Worm (Caenorhabditis elegans) whole organism, young adult: ENCODE data around the gene msra-1.

Experiments
- B0035.1 ChIP-seq: sonication (generic microtip); optimal IDR thresholded peaks from 2 replicates; lab custom pipeline; 2016; ENCODE audit warnings: missing genetic modification characterization, mild to moderate bottlenecking, missing compliant biosample characterization, missing genotype, missing genetic modification reagents
- B0261.1 ChIP-seq: sonication (generic microtip); optimal IDR thresholded peaks from 2 replicates; lab custom pipeline; 2016; ENCODE audit warnings: mild to moderate bottlenecking, missing genetic modification characterization, moderate library complexity, missing compliant biosample characterization
- B0336.3 ChIP-seq: fragments of 200-800 bp; sonication (Bioruptor generic); IDR thresholded peaks from 2 replicates; pipeline ENCODE4 v1.3.6; 2022; ENCODE audit warnings: missing genetic modification characterization, missing compliant biosample characterization
- F37B4.10 ChIP-seq: fragments of 200-800 bp; sonication (Bioruptor generic); IDR thresholded peaks from 2 replicates; pipeline ENCODE4 v1.3.6; 2022; ENCODE audit warnings: missing genetic modification characterization, missing compliant biosample characterization
- T26A5.8 ChIP-seq: sonication (generic microtip); optimal IDR thresholded peaks from 2 replicates; lab custom pipeline; 2016; ENCODE audit warnings: missing genetic modification characterization, missing compliant biosample characterization
- Y53G8AR.9 ChIP-seq: fragments of 200-800 bp; sonication (Bioruptor generic); conservative IDR thresholded peaks from 2 replicates; pipeline ENCODE4 v1.3.6; 2022; ENCODE audit warnings: missing genetic modification reagents, missing genetic modification characterization, missing compliant biosample characterization
- akir-1 ChIP-seq: fragments of 200-800 bp; sonication (Bioruptor generic); optimal IDR thresholded peaks from 2 replicates; lab custom pipeline; 2018; ENCODE audit warnings: mild to moderate bottlenecking, missing genetic modification characterization, moderate library complexity, missing compliant biosample characterization
- aptf-2 ChIP-seq: fragments of 200-800 bp; sonication (Bioruptor generic); conservative IDR thresholded peaks from 2 replicates; pipeline ENCODE4 v1.3.6; 2022; ENCODE audit warnings: missing genetic modification reagents, missing genetic modification characterization, missing compliant biosample characterization
- atf-7 ChIP-seq: sonication (generic microtip); optimal IDR thresholded peaks from 2 replicates; lab custom pipeline; 2017; ENCODE audit warnings: mild to moderate bottlenecking, missing genetic modification characterization, missing compliant biosample characterization
- athp-1 ChIP-seq: sonication (generic microtip); optimal IDR thresholded peaks from 2 replicates; lab custom pipeline; 2017; ENCODE audit warnings: mild to moderate bottlenecking, missing genetic modification characterization, missing compliant biosample characterization
- attf-5 ChIP-seq: fragments of 200-800 bp; sonication (Bioruptor generic); optimal IDR thresholded peaks from 2 replicates; lab custom pipeline; 2018; ENCODE audit warnings: mild to moderate bottlenecking, missing genetic modification characterization, missing compliant biosample characterization
- bed-1 ChIP-seq: fragments of 200-800 bp; sonication (Bioruptor generic); IDR thresholded peaks from 2 replicates; pipeline ENCODE4 v1.3.6; 2022; ENCODE audit warnings: missing genetic modification reagents, missing genetic modification characterization, missing compliant biosample characterization
- cebp-1 ChIP-seq, 2 experiments: fragments of 200-800 bp in 1 of 2; sonication (Bioruptor generic) in 1 of 2; sonication (generic microtip) in 1 of 2; IDR thresholded peaks in 1 of 2; optimal IDR thresholded peaks in 1 of 2; 2 replicates each; pipeline versions ENCODE4 v1.3.6 to Lab custom; 2017 to 2022; ENCODE audit warnings: missing compliant biosample characterization in 2 of 2, missing genetic modification characterization in 2 of 2, mild to moderate bottlenecking in 1 of 2, missing genetic modification reagents in 1 of 2, moderate library complexity in 1 of 2
- cebp-2 ChIP-seq: fragments of 200-800 bp; sonication (Bioruptor generic); IDR thresholded peaks from 2 replicates; pipeline ENCODE4 v1.3.6; 2022; ENCODE audit warnings: missing genetic modification characterization, missing compliant biosample characterization
- egrh-3 ChIP-seq: fragments of 200-800 bp; sonication (Bioruptor generic); IDR thresholded peaks from 2 replicates; pipeline ENCODE4 v1.3.6; 2022; ENCODE audit warnings: missing genetic modification reagents, missing genetic modification characterization, missing compliant biosample characterization
- ekl-4 ChIP-seq: fragments of 200-800 bp; sonication (Bioruptor generic); IDR thresholded peaks from 2 replicates; pipeline ENCODE4 v1.3.6; 2022; ENCODE audit warnings: missing genetic modification reagents, missing genetic modification characterization, missing compliant biosample characterization
- hlh-12 ChIP-seq: sonication (generic microtip); optimal IDR thresholded peaks from 2 replicates; lab custom pipeline; 2016; ENCODE audit warnings: missing genetic modification characterization, missing compliant biosample characterization
- lag-1 ChIP-seq: fragments of 200-800 bp; sonication (Bioruptor generic); IDR thresholded peaks from 2 replicates; pipeline ENCODE4 v1.3.6; 2022; ENCODE audit warnings: missing genetic modification reagents, missing genetic modification characterization, missing compliant biosample characterization
- let-526 ChIP-seq: fragments of 200-800 bp; sonication (Bioruptor generic); IDR thresholded peaks from 2 replicates; pipeline ENCODE4 v1.3.6; 2022; ENCODE audit warnings: missing genetic modification reagents, missing genetic modification characterization, missing compliant biosample characterization
- lin-26 ChIP-seq: fragments of 200-800 bp; sonication (Bioruptor generic); IDR thresholded peaks from 2 replicates; pipeline ENCODE4 v1.3.6; 2022; ENCODE audit warnings: missing genetic modification reagents, missing genetic modification characterization, missing compliant biosample characterization
- lin-35 ChIP-seq, 3 experiments: fragments of 150-350 bp in 2 of 3; sonication (generic microtip) in 1 of 3; optimal IDR thresholded peaks; 2 replicates each; lab custom pipeline; 2014 to 2018; ENCODE audit warnings: missing biosample characterization in 3 of 3, missing genetic modification characterization in 3 of 3, missing genetic modification reagents in 3 of 3
- madf-6 ChIP-seq: fragments of 200-800 bp; sonication (Bioruptor generic); IDR thresholded peaks from 2 replicates; pipeline ENCODE4 v1.3.6; 2022; ENCODE audit warnings: missing genetic modification reagents, missing genetic modification characterization, missing compliant biosample characterization
- mcd-1 ChIP-seq: fragments of 200-800 bp; sonication (Bioruptor generic); IDR thresholded peaks from 2 replicates; pipeline ENCODE4 v1.3.6; 2022; ENCODE audit warnings: missing genetic modification reagents, missing genetic modification characterization, missing compliant biosample characterization
- mel-28 ChIP-seq: sonication (generic microtip); optimal IDR thresholded peaks from 2 replicates; lab custom pipeline; 2016; ENCODE audit warnings: borderline replicate concordance, mild to moderate bottlenecking, missing genetic modification characterization, missing compliant biosample characterization
- nfyb-1 ChIP-seq: fragments of 200-800 bp; sonication (Bioruptor generic); IDR thresholded peaks from 2 replicates; pipeline ENCODE4 v1.3.6; 2022; ENCODE audit warnings: missing genetic modification reagents, missing genetic modification characterization, missing compliant biosample characterization
- nhr-80 ChIP-seq: sonication (generic microtip); optimal IDR thresholded peaks from 2 replicates; lab custom pipeline; 2016; ENCODE audit warnings: missing genetic modification characterization, missing compliant biosample characterization
- nhr-90 ChIP-seq: sonication (generic microtip); optimal IDR thresholded peaks from 2 replicates; lab custom pipeline; 2016; ENCODE audit warnings: missing genotype, mild to moderate bottlenecking, missing genetic modification characterization, missing compliant biosample characterization
- pbrm-1 ChIP-seq: fragments of 200-800 bp; sonication (Bioruptor generic); IDR thresholded peaks from 2 replicates; pipeline ENCODE4 v1.3.6; 2022; ENCODE audit warnings: missing genetic modification reagents, missing genetic modification characterization, missing compliant biosample characterization
- rec-8 ChIP-seq, 2 experiments: sonication (generic microtip); optimal IDR thresholded peaks; 2 replicates each; lab custom pipeline; 2016; ENCODE audit warnings: mild to moderate bottlenecking in 2 of 2, missing genetic modification characterization in 2 of 2, missing genetic modification reagents in 2 of 2, missing genotype in 2 of 2, missing biosample characterization in 1 of 2, missing compliant biosample characterization in 1 of 2, moderate library complexity in 1 of 2
- snpc-4 ChIP-seq, 5 experiments: fragments of 150-350 bp in 1 of 5; sonication (generic microtip) in 4 of 5; optimal IDR thresholded peaks; 2 replicates each; lab custom pipeline; 2014 to 2018; ENCODE audit warnings: missing genetic modification characterization in 5 of 5, missing biosample characterization in 3 of 5, antibody characterized with exemption in 2 of 5, mild to moderate bottlenecking in 2 of 5, missing compliant biosample characterization in 2 of 5, missing genotype in 2 of 5, moderate library complexity in 2 of 5, missing genetic modification reagents in 1 of 5
- unc-62 ChIP-seq: fragments of 150-350 bp; optimal IDR thresholded peaks from 2 replicates; lab custom pipeline; 2014; ENCODE audit warnings: missing biosample characterization, missing genetic modification reagents, missing genetic modification characterization
- zfh-2 ChIP-seq: fragments of 200-800 bp; sonication (Bioruptor generic); conservative IDR thresholded peaks from 2 replicates; pipeline ENCODE4 v1.3.6; 2022; ENCODE audit warnings: missing genetic modification reagents, missing genetic modification characterization, missing compliant biosample characterization

The msra-1 gene

DNA sequence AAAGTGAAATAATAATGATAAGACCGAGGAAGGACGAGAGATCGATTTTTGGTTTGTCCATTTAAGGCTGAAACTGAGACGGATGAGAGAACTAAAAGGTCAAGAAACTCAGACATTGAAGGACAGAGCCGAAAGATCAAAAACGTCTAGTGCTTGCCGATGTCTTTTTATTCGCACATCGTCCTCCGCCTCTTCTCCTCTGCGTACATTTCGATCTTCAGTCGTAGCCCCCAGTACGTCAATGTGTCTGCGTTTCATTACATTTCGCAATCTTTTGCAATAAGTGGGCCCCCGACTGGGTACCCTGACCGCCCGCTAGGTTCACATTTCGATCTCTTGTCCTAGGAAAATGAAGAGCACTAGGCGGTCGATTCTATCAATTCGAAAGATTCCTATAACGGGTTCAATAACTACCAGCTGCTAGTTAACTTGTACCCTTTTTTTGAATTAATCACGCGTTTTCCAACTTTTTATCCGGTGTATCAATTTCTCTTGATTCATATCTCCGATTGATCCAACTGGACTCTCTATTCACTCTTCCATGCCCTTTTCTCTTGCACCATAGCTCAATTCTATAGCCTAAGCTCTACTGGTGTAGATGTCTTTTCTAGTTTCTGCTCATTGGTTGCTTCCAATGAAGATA, 28.3 kb upstream of the msra-1 start (continued):
- peak; percentile 80 for TF ChIP-seq attf-5 (GFP tag; lab: Kevin White, UChicago)
- TF ChIP-seq nhr-90 (tag; lab: Kevin White, UChicago) = peak; percentile 9
- peak; percentile 65; the same call in 1 of the 2 replicates for TF ChIP-seq B0336.3 (GFP tag; lab: Robert Waterston, UW)
- TF ChIP-seq nfyb-1 (GFP tag; lab: Robert Waterston, UW) = 0 out of 2 replicates have a peak, but pooled peaks have one; percentile 46
- peak; percentile 36 for TF ChIP-seq snpc-4 (GFP tag; optimal IDR thresholded peaks at IDR 0.05; lab: Kevin White, UChicago)
- TF ChIP-seq snpc-4 (tag; optimal IDR thresholded peaks at IDR 0.05; lab: Kevin White, UChicago) = peak in 1 of 4 experiments; percentile 24
- TF ChIP-seq cebp-1 (GFP tag; IDR thresholded peaks at IDR 0.05; lab: Robert Waterston, UW) = peak; percentile 97
- peak; percentile 99 for TF ChIP-seq cebp-1 (tag; optimal IDR thresholded peaks at IDR 0.05; lab: Kevin White, UChicago)
- TF ChIP-seq cebp-2 (GFP tag; lab: Robert Waterston, UW) = no peak
- 0 out of 2 replicates have a peak, but pooled peaks have one; percentile 50 for TF ChIP-seq ekl-4 (GFP tag; lab: Robert Waterston, UW)
- 0 out of 2 replicates have a peak, but pooled peaks have one; percentile 48 for TF ChIP-seq Y53G8AR.9 (GFP tag; lab: Robert Waterston, UW)
- no peak for TF ChIP-seq T26A5.8 (tag; lab: Kevin White, UChicago)
- peak; percentile 39; the same call in 1 of the 2 replicates for TF ChIP-seq pbrm-1 (GFP tag; lab: Robert Waterston, UW)

DNA sequence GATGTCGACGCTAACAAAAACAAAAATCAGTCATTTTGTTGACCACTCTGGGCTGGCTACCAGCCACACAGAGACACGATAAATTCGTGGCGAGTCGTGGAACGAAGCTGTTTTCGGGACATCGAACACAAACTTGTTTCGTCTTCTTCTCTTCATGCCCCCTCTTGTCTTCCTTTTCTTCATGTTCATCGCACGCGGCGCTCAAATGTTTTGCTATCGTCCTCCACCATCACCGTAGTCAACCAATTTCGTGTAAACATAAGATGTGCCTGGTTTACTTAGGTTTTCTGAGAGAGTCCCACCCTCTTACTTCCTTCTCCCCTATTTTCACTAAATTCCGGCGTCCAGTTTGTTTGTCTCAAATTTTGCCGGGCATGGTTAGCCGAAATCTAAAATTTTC, 26.5 kb upstream of the msra-1 start:
- no peak for TF ChIP-seq B0261.1
- TF ChIP-seq lin-26 (GFP tag; lab: Robert Waterston, UW) = 0 out of 2 replicates have a peak, but pooled peaks have one; percentile 44
- TF ChIP-seq zfh-2 = no peak
- TF ChIP-seq bed-1 (GFP tag; lab: Robert Waterston, UW) = no peak

DNA sequence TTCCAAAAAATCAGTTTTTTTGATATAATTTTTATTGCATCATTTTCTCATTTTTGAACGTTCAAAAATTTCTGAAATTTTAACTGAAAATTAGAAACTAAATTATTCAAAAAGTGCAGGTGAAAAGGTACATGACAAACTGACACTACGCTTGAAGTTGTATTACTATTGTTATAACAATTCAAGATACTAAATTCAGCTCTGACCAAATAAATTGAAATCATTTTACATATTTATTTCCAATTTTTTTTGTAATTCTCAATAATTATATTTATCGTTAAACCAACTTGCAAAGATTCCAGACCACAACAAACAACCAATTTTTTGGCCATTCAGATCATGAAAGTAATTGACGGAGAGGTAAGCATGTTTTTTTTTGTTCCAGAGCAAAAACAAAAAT, 21.6 kb upstream of the msra-1 start, which contains the start of gene sre-3:
Gene sre-3, plus strand, starts transcription at position 301 of the 400 bp plus-strand sequence.
- TF ChIP-seq lag-1 (GFP tag; lab: Robert Waterston, UW) = no peak
- TF ChIP-seq akir-1 (GFP tag; lab: Kevin White, UChicago) = no peak
- TF ChIP-seq hlh-12 (tag; lab: Kevin White, UChicago) = no peak
- TF ChIP-seq let-526 (GFP tag; lab: Robert Waterston, UW) = no peak
- TF ChIP-seq rec-8 (tag; optimal IDR thresholded peaks at IDR 0.05; lab: Kevin White, UChicago) = no peak
- no peak for TF ChIP-seq madf-6 (GFP tag; lab: Robert Waterston, UW)

DNA sequence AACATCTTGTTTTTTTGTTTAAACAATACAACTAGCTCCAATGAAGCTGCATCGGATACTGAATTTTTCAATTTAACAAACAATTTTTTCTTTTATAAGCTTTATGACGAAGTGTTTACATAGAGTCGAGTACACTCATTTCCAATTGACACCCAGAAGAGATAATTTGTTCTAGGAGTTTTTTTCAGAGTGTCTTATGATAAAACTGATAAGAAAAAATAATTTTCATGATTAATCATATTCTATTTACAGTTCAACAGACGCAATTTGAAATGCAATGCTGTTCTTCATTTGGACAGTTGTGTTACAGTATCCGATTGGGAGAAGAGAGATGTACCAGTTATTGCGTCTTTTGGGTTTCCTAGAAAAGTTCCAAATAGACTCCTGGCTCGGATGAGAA, 18.1 kb upstream of the msra-1 start:
- peak; percentile 68 for TF ChIP-seq nhr-80 (tag; lab: Kevin White, UChicago)
- TF ChIP-seq unc-62 (GFP tag; lab: Kevin White, UChicago) = peak; percentile 33
- no peak for TF ChIP-seq egrh-3 (GFP tag; lab: Robert Waterston, UW)
- no peak for TF ChIP-seq athp-1 (tag; lab: Kevin White, UChicago)

DNA sequence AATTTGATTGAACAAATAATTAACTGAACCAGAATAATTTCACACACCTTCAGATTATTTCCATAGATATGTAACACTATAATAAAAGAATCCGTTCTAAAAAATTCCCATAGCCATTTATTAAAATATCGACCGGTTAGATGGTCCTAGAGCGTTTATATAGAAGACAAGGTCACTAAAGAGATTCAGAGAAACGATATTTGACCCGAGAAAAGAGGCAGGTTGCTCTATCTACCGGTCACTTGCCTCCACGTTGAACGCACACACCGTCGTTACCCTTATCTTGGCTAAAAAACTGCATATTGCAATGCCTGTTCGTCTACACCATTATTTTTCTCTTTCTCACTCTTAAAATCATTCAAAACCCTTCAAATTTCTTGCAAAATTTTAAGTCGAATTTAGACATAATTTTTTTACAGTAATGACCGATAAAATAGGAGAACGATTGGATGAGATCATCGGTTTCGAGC, 17.3 kb upstream of the msra-1 start, which contains the start of gene C07D10.5:
Gene C07D10.5, plus strand, starts transcription at position 420 of the 470 bp plus-strand sequence.
- no peak for TF ChIP-seq mcd-1
- TF ChIP-seq aptf-2 = no peak
- TF ChIP-seq mel-28 = no peak
- no peak for TF ChIP-seq lin-35 (GFP tag; optimal IDR thresholded peaks at IDR 0.05; lab: Kevin White, UChicago)
- TF ChIP-seq atf-7 (tag; lab: Kevin White, UChicago) = no peak
- TF ChIP-seq F37B4.10 = no peak
- TF ChIP-seq cebp-1 (GFP tag; IDR thresholded peaks at IDR 0.05; lab: Robert Waterston, UW) = no peak
- TF ChIP-seq cebp-1 (tag; optimal IDR thresholded peaks at IDR 0.05; lab: Kevin White, UChicago) = no peak
- no peak for TF ChIP-seq B0035.1
